Worm (Caenorhabditis elegans): Measurements from ENCODE around the gene clec-1.

The clec-1 gene

ce11 chrV:5691665-5692407, 8.1 kb upstream of the clec-1 start, which contains the start of gene F25B4.8:
Gene F25B4.8 (minus strand): TSS chrV:5691715.
- no peak for TF ChIP-seq egl-44 (GFP tag; IDR thresholded peaks at IDR 0.05)
- no peak for TF ChIP-seq egrh-3 (GFP tag; IDR thresholded peaks at IDR 0.05)
- TF ChIP-seq C17E4.6 (GFP tag; IDR thresholded peaks at IDR 0.05): no peak
- TF ChIP-seq attf-5 (GFP tag; optimal IDR thresholded peaks at IDR 0.05): no peak
- no peak for TF ChIP-seq hrde-1 (tag; optimal IDR thresholded peaks at IDR 0.05; ENCODE audit: borderline replicate concordance)
- no peak for TF ChIP-seq F57C9.4 (tag; optimal IDR thresholded peaks at IDR 0.05)
- TF ChIP-seq tlf-1 (GFP tag; optimal IDR thresholded peaks at IDR 0.05): no peak
- TF ChIP-seq Y56A3A.18 (GFP tag; IDR thresholded peaks at IDR 0.05): no peak
- TF ChIP-seq ama-1 (optimal IDR thresholded peaks at IDR 0.05): no peak
- TF ChIP-seq ama-1 (GFP tag; optimal IDR thresholded peaks at IDR 0.05): no peak
- no peak for TF ChIP-seq F49E8.2 (tag; optimal IDR thresholded peaks at IDR 0.05; ENCODE audit: insufficient read depth)
- TF ChIP-seq efl-1 (GFP tag; optimal IDR thresholded peaks at IDR 0.05): no peak
- no peak for TF ChIP-seq ztf-25 (GFP tag; IDR thresholded peaks at IDR 0.05)
- no peak for TF ChIP-seq nfyb-1 (GFP tag; IDR thresholded peaks at IDR 0.05)
- TF ChIP-seq xnd-1 (tag; optimal IDR thresholded peaks at IDR 0.05): no peak
- no peak for TF ChIP-seq C06A6.2 (GFP tag; conservative IDR thresholded peaks at IDR 0.05)
- TF ChIP-seq let-607 (tag; optimal IDR thresholded peaks at IDR 0.05): no peak

- TF ChIP-seq gei-17 (GFP tag; optimal IDR thresholded peaks at IDR 0.05) (no peak), dox-1 (GFP tag; IDR thresholded peaks at IDR 0.05) (no peak), B0019.2 (GFP tag; conservative IDR thresholded peaks at IDR 0.05) (no peak), F22D6.2 (tag; optimal IDR thresholded peaks at IDR 0.05) (no peak), ama-1 (optimal IDR thresholded peaks at IDR 0.05) (no peak), ama-1 (GFP tag; optimal IDR thresholded peaks at IDR 0.05) (no peak), atf-7 (tag; optimal IDR thresholded peaks at IDR 0.05) (no peak), mcd-1 (GFP tag; IDR thresholded peaks at IDR 0.05) (no peak), F57A8.1 (GFP tag; optimal IDR thresholded peaks at IDR 0.05) (no peak), snpc-3.4 (tag; optimal IDR thresholded peaks at IDR 0.05) (no peak), madf-10 (tag; optimal IDR thresholded peaks at IDR 0.05) (no peak), B0261.1 (tag; optimal IDR thresholded peaks at IDR 0.05) (no peak), Y53F4B.3 (GFP tag; IDR thresholded peaks at IDR 0.05) (no peak), xnd-1 (tag; optimal IDR thresholded peaks at IDR 0.05) (no peak), nfya-2 (GFP tag; IDR thresholded peaks at IDR 0.05) (no peak), ceh-79 (tag; optimal IDR thresholded peaks at IDR 0.05) (no peak)
These were observed 6.4 kb upstream of the clec-1 start for ce11 chrV:5693595-5693994.

ce11 chrV:5695635-5696034, 4.3 kb upstream of the clec-1 start:
- TF ChIP-seq nhr-80 (tag; optimal IDR thresholded peaks at IDR 0.05): peak; percentile 23
- TF ChIP-seq hsf-1 (GFP tag; IDR thresholded peaks at IDR 0.05): no peak
- peak; percentile 13 for TF ChIP-seq ztf-26 (tag; optimal IDR thresholded peaks at IDR 0.05)

ce11 chrV:5696177-5696576, 3.8 kb upstream of the clec-1 start:
- TF ChIP-seq Y79H2A.3 (GFP tag; conservative IDR thresholded peaks at IDR 0.05): no peak
- no peak for TF ChIP-seq tbp1 (GFP tag; optimal IDR thresholded peaks at IDR 0.05)
- TF ChIP-seq mcd-1 (GFP tag; IDR thresholded peaks at IDR 0.05): no peak
- TF ChIP-seq lsy-27 (tag; optimal IDR thresholded peaks at IDR 0.05; ENCODE audit: borderline replicate concordance, insufficient read depth): no peak
- no peak for TF ChIP-seq egl-18 (GFP tag; IDR thresholded peaks at IDR 0.05)
- TF ChIP-seq rcor-1 (GFP tag; IDR thresholded peaks at IDR 0.05): no peak
- no peak for TF ChIP-seq attf-6 (GFP tag; IDR thresholded peaks at IDR 0.05)
- no peak for TF ChIP-seq ztf-3 (GFP tag; optimal IDR thresholded peaks at IDR 0.05)
- TF ChIP-seq dpl-1 (GFP tag; optimal IDR thresholded peaks at IDR 0.05): no peak
- no peak for TF ChIP-seq ztf-28 (GFP tag; IDR thresholded peaks at IDR 0.05)
- no peak for TF ChIP-seq unc-62 (GFP tag; optimal IDR thresholded peaks at IDR 0.05)
- TF ChIP-seq egl-44 (GFP tag; IDR thresholded peaks at IDR 0.05): no peak
- no peak for TF ChIP-seq ZK185.1 (tag; optimal IDR thresholded peaks at IDR 0.05; ENCODE audit: poor library complexity, severe bottlenecking)
- no peak for TF ChIP-seq aptf-3 (GFP tag; IDR thresholded peaks at IDR 0.05)
- no peak for TF ChIP-seq B0019.2 (GFP tag; conservative IDR thresholded peaks at IDR 0.05)

All from whole organism, young adult.